Fruit fly (Drosophila melanogaster): ENCODE measurements around the gene Spn28Dc.

DNA sequence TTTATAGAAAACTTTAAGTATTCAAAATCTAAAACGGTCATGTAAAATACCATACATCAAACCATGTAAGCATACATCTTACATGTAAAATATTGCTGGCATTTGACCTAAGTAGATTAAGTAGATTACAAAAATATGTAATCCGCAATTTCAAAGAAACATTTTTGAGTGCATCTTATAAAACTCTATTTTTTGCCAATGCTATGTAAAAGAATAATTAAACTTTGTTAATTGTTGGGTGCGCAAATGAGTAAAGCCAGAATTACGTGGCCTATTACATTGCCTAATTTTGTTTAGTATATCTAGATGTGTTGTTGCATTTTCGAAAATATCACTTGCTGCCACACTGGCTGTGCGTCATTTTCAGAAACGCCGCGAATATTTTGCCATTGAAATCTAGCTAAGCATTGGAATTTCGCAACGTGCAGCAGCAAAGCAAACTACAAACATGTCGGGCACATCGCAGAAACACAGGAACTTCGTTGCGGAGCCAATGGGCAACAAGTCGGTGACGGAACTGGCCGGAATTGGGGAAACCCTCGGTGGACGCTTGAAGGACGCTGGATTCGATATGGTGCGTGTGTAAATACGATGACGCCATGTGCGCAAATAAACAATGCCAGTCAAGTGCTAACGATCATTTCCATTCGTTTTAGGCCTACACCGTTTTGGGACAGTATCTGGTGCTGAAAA is 22.3 kb upstream of the Spn28Dc start, which contains the start of gene baf:
- TF ChIP-seq CG10669 (GFP tag; optimal IDR thresholded peaks at IDR 0.05) (no peak), CG1621 (tag; optimal IDR thresholded peaks at IDR 0.05) (no peak), Sox14 (GFP tag; optimal IDR thresholded peaks at IDR 0.05) (no peak), CG16779 (tag; optimal IDR thresholded peaks at IDR 0.05) (no peak), Sox102F (GFP tag; optimal IDR thresholded peaks at IDR 0.05) (no peak), CG32006 (GFP tag; optimal IDR thresholded peaks at IDR 0.05) (no peak), esn (GFP tag; optimal IDR thresholded peaks at IDR 0.05) (no peak), topi (GFP tag; optimal IDR thresholded peaks at IDR 0.05) (no peak), OdsH (GFP tag; optimal IDR thresholded peaks at IDR 0.05) (no peak), Lpt (GFP tag; optimal IDR thresholded peaks at IDR 0.05) (no peak)
